Fruit fly (Drosophila melanogaster): ENCODE measurements around the gene RhoGAP16F.

The RhoGAP16F gene

DNA sequence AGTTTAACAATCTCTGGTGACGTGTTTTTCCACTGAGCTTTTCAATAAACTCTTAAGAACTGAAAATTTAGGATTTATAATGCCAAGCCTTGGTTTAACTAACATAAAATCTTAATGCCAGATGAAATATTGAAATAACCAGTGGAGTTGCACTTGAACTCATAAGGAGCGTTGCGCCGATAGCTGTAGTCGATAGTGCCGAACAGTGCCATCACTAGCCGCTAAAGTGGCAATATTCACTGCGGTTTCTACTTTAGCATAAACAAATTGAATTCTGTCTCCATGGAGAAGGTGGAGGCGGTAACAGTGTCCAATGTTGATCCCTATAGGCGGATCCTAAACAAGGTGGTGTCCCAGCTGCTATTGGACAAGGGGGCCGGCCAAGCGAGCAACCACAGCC is 8.8 kb downstream of the RhoGAP16F start, which contains the start of gene Taf8 (continued):
- TF ChIP-seq esg (GFP tag; conservative IDR thresholded peaks at IDR 0.05) = no peak
- TF ChIP-seq CG8944 (GFP tag; optimal IDR thresholded peaks at IDR 0.05) = no peak
- peak; percentile 60 for TF ChIP-seq CG13287 (GFP tag; IDR thresholded peaks at IDR 0.05; ENCODE audit: partially characterized antibody)
- no peak for TF ChIP-seq CG4424 (GFP tag; optimal IDR thresholded peaks at IDR 0.05)
- peak; percentile 73 for TF ChIP-seq Bgb (GFP tag; IDR thresholded peaks at IDR 0.05; ENCODE audit: partially characterized antibody)
- no peak for TF ChIP-seq en (GFP tag; optimal IDR thresholded peaks at IDR 0.05)
- TF ChIP-seq phol (tag; optimal IDR thresholded peaks at IDR 0.05) = no peak
- TF ChIP-seq Xbp1 (GFP tag; optimal IDR thresholded peaks at IDR 0.05) = no peak
- no peak for TF ChIP-seq CG12155 (GFP tag; optimal IDR thresholded peaks at IDR 0.05)
- no peak for TF ChIP-seq CG3281 (GFP tag; optimal IDR thresholded peaks at IDR 0.05)
- TF ChIP-seq CG4854 (GFP tag; optimal IDR thresholded peaks at IDR 0.05) = no peak
- no peak for TF ChIP-seq CG1233 (GFP tag; optimal IDR thresholded peaks at IDR 0.05)
- no peak for TF ChIP-seq tup (GFP tag; optimal IDR thresholded peaks at IDR 0.05)
- no peak for TF ChIP-seq CG14965 (GFP tag; optimal IDR thresholded peaks at IDR 0.05; ENCODE audit: borderline replicate concordance)
- TF ChIP-seq gro (GFP tag; optimal IDR thresholded peaks at IDR 0.05) = no peak
- TF ChIP-seq MESR4 (GFP tag; optimal IDR thresholded peaks at IDR 0.05) = peak; percentile 35
- no peak for TF ChIP-seq Ets65A (GFP tag)
- peak; percentile 29 for TF ChIP-seq pzg (GFP tag; optimal IDR thresholded peaks at IDR 0.05)
- no peak for TF ChIP-seq Max (GFP tag; optimal IDR thresholded peaks at IDR 0.05)
- 0 out of 2 replicates have a peak, but pooled peaks have one; percentile 19 for TF ChIP-seq al (GFP tag; IDR thresholded peaks at IDR 0.05)
- no peak for TF ChIP-seq seq (GFP tag; IDR thresholded peaks at IDR 0.05)
- no peak for TF ChIP-seq CG7372 (GFP tag; IDR thresholded peaks at IDR 0.05)
- no peak for TF ChIP-seq CG17186 (GFP tag; optimal IDR thresholded peaks at IDR 0.05)
- TF ChIP-seq da (GFP tag; optimal IDR thresholded peaks at IDR 0.05) = no peak
- TF ChIP-seq Ravus (GFP tag; IDR thresholded peaks at IDR 0.05) = no peak
- TF ChIP-seq CG1602 (GFP tag; optimal IDR thresholded peaks at IDR 0.05) = no peak
- TF ChIP-seq crc (GFP tag; optimal IDR thresholded peaks at IDR 0.05) = no peak
- TF ChIP-seq Gug (GFP tag; IDR thresholded peaks at IDR 0.05) = peak; percentile 49; the same call in 1 of the 4 replicates
- no peak for TF ChIP-seq gce (GFP tag; IDR thresholded peaks at IDR 0.05)
- TF ChIP-seq CG8089 (GFP tag; optimal IDR thresholded peaks at IDR 0.05) = no peak
- TF ChIP-seq croc (GFP tag; conservative IDR thresholded peaks at IDR 0.05) = no peak
- no peak for TF ChIP-seq vvl (GFP tag; IDR thresholded peaks at IDR 0.05)
- no peak for TF ChIP-seq CG17359 (tag; optimal IDR thresholded peaks at IDR 0.05)
- peak; percentile 51; the same call in 2 of the 3 replicates for TF ChIP-seq zen2 (GFP tag; IDR thresholded peaks at IDR 0.05; ENCODE audit: partially characterized antibody)
- no peak for TF ChIP-seq CG7745 (tag; optimal IDR thresholded peaks at IDR 0.05)
- TF ChIP-seq CG14441 (GFP tag; IDR thresholded peaks at IDR 0.05) = no peak
- no peak for TF ChIP-seq CG30431 (GFP tag; optimal IDR thresholded peaks at IDR 0.05)
- peak; percentile 40 for TF ChIP-seq Med (GFP tag)
- no peak for TF ChIP-seq CG3995 (GFP tag; optimal IDR thresholded peaks at IDR 0.05)
- no peak for TF ChIP-seq ewg (GFP tag; optimal IDR thresholded peaks at IDR 0.05)
- TF ChIP-seq Camta (GFP tag; optimal IDR thresholded peaks at IDR 0.05) = no peak
- no peak for TF ChIP-seq pita (GFP tag; optimal IDR thresholded peaks at IDR 0.05)
- no peak for TF ChIP-seq rib (GFP tag; IDR thresholded peaks at IDR 0.05)
- TF ChIP-seq lov (optimal IDR thresholded peaks at IDR 0.05) = no peak
- no peak for TF ChIP-seq lov (GFP tag; IDR thresholded peaks at IDR 0.05)
- TF ChIP-seq Xrp1 (GFP tag; IDR thresholded peaks at IDR 0.05) = no peak
- TF ChIP-seq oc (tag; optimal IDR thresholded peaks at IDR 0.05) = no peak
- no peak for TF ChIP-seq CG3847 (GFP tag; IDR thresholded peaks at IDR 0.05)
- no peak for TF ChIP-seq CG5245 (GFP tag; optimal IDR thresholded peaks at IDR 0.05)
- TF ChIP-seq fd64A (GFP tag; optimal IDR thresholded peaks at IDR 0.05) = no peak
- TF ChIP-seq BEAF-32 (GFP tag; optimal IDR thresholded peaks at IDR 0.05) = peak; percentile 71
- TF ChIP-seq D (optimal IDR thresholded peaks at IDR 0.05) = no peak
- TF ChIP-seq D (GFP tag; optimal IDR thresholded peaks at IDR 0.05) = no peak

Data from whole organism, embryonic.